Worm (Caenorhabditis elegans) whole organism, L4/young adult: ENCODE measurements around the gene sms-2.

Experiments used
- W03F9.2 ChIP-seq: fragments of 150-350 bp; optimal IDR thresholded peaks from 2 replicates; lab custom pipeline; 2014; ENCODE audit warnings: missing biosample characterization, missing genetic modification characterization
- dao-5 ChIP-seq: sonication (generic microtip); optimal IDR thresholded peaks from 2 replicates; lab custom pipeline; 2016; ENCODE audit warnings: missing genotype, missing genetic modification characterization, moderate library complexity, missing compliant biosample characterization
- him-1 ChIP-seq: sonication (generic microtip); optimal IDR thresholded peaks from 2 replicates; lab custom pipeline; 2016; ENCODE audit warnings: missing genotype, missing genetic modification reagents, missing genetic modification characterization, missing compliant biosample characterization

Gene sms-2

ce11 chrX:960139-960538 lies 11.5 kb upstream of the sms-2 start:
- no peak for TF ChIP-seq dao-5 (tag; lab: Kevin White, UChicago)
- TF ChIP-seq him-1 (tag; lab: Kevin White, UChicago) = no peak
- no peak for TF ChIP-seq W03F9.2 (tag; lab: Kevin White, UChicago)

ce11 chrX:957581-957980 lies 8.9 kb upstream of the sms-2 start, which contains the start of gene chil-10:
chil-10 (plus strand) TSS chrX:957881.
- TF ChIP-seq him-1 (tag; lab: Kevin White, UChicago) (no peak), W03F9.2 (tag; lab: Kevin White, UChicago) (no peak), dao-5 (tag; lab: Kevin White, UChicago) (no peak)

ce11 chrX:954499-955061 lies 5.9 kb upstream of the sms-2 start, which contains the start of gene apm-3:
apm-3 (plus strand) TSS chrX:954975.
- TF ChIP-seq dao-5 (tag; lab: Kevin White, UChicago) = no peak
- TF ChIP-seq W03F9.2 (tag; lab: Kevin White, UChicago) = peak; percentile 2

DNA sequence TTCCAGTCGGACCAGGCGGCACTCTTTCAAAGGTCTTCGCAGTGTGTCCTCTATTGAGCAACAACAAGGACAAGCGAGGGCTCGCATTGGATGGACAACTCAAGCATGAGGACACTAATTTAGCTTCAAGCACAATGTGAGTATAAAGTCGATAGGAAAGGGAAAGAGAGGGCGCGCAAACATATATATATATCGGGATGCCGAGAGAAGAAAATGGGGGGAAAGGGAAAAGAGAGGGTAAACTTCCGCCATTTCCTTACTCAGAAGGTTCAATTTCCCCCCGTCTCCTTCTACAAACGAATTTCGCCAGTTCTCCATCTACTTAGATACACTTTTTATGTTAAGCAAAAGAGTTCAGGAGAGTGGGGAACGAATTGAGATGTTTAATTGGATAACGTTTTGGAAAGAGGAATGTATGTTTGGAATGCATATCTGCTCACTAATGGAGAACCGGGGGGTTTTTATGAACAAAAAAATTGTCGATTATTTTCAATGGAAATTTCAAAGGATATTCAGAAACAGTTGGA lies 3.9 kb upstream of the sms-2 start:
- TF ChIP-seq W03F9.2 (tag; lab: Kevin White, UChicago) (no peak), him-1 (tag; lab: Kevin White, UChicago) (no peak), dao-5 (tag; lab: Kevin White, UChicago) (no peak)

ce11 chrX:950482-950881 lies 1.8 kb upstream of the sms-2 start, which contains the start of gene arr-1:
arr-1 (plus strand) TSS chrX:950782.
- TF ChIP-seq W03F9.2 (tag; lab: Kevin White, UChicago) (no peak), him-1 (tag; lab: Kevin White, UChicago) (no peak), dao-5 (tag; lab: Kevin White, UChicago) (no peak)

- TF ChIP-seq dao-5 (tag; lab: Kevin White, UChicago) (no peak), him-1 (tag; lab: Kevin White, UChicago) (peak; percentile 95), W03F9.2 (tag; lab: Kevin White, UChicago) (peak; percentile 75)
Observed at ce11 chrX:949466-949865, 783 bp upstream of the sms-2 start.

DNA sequence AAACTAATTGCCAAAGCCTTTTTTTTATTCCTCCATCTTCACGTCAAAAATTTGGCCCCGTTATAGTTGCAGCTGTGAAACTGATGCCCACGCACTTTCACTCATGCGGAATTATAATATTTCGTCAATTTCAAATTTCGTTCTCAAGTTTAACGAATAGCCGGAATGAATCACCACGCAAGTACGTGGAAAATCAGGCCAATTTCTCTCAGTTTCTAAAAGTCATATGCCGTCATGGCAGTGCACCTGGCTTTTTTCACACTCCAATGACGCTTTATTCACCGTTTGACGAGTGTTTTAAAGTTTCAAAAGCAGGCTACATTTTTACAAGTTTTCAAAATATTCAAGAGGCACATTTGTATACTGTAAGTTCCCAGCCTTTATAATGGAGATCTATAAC lies 798 bp downstream of the sms-2 start:
- TF ChIP-seq dao-5 (tag; lab: Kevin White, UChicago) = no peak
- no peak for TF ChIP-seq him-1 (tag; lab: Kevin White, UChicago)

DNA sequence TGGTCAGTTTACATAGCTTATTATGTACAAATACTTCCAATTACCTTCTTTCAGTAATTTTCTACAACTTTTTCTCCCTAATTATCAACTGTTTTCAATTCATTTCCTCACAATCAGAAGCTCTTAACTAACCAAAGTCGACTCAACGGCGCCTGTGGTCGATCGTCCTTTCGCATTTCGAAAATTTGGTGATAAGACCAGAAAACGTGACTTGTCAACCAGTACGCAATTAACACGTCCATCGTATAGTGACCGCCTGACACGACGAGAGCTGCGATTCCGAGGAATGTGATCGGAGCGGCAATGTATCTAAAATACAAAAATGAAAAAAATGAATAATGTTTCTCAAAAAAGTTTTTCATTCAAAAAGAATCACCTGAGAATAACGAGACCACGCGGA lies 3.0 kb downstream of the sms-2 start:
- TF ChIP-seq W03F9.2 (tag; lab: Kevin White, UChicago) = no peak
- TF ChIP-seq him-1 (tag; lab: Kevin White, UChicago) = no peak
- TF ChIP-seq dao-5 (tag; lab: Kevin White, UChicago) = no peak

DNA sequence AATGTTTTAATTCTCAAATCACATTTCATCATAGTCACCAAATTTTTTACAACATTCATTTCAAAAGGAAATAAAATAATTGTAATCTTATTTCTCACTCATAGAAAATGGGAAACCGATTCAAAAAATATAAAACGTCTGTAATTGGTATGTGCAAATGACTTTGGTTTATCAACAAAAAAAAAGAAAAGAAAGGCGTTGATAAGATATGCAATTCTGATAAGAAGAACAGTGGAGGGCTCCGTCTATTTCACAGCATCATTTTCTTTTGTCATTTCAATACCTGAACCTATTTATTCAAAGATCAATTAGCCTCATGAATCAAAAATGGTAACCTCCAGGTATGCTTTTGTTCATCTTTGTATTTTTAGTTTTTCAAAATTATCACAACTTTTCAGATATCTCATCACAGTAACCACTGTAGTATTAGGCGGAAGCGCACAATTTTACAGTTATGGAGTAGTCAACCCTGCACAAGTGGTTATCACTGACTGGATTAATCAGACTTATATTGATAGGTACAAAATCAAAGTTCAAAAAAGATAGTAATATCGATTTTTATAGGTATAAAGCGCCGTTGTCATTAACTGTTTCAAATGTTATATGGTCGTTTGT lies 10.3 kb downstream of the sms-2 start, which contains the start of gene F53H8.3:
F53H8.3 (plus strand) TSS at position 275 of the 615 bp plus-strand sequence.
- TF ChIP-seq W03F9.2 (tag; lab: Kevin White, UChicago) = no peak
- no peak for TF ChIP-seq dao-5 (tag; lab: Kevin White, UChicago)
- no peak for TF ChIP-seq him-1 (tag; lab: Kevin White, UChicago)

DNA sequence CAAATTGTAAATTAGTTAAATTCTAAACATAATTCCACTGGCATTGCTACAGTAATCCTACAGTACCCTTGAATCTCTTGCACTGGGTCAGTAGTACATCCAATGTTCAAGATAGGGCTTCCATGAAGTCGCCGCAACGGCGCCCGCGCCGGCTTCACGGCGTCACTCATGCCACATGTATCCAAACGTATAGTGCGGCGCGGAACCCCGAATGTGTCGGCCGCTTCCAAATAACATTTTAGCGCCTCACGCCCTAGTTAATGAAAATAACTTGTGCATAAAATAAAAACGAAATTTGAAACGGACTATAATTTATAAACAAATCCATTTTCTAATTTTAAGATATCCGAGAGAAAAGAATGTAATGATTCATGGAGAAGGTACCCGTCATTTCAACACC lies 12.7 kb downstream of the sms-2 start:
- no peak for TF ChIP-seq W03F9.2 (tag; lab: Kevin White, UChicago)
- TF ChIP-seq dao-5 (tag; lab: Kevin White, UChicago) = no peak
- no peak for TF ChIP-seq him-1 (tag; lab: Kevin White, UChicago)

- TF ChIP-seq him-1 (tag; lab: Kevin White, UChicago) (no peak), dao-5 (tag; lab: Kevin White, UChicago) (no peak), W03F9.2 (tag; lab: Kevin White, UChicago) (no peak)
Observed at ce11 chrX:933504-933903, 15.2 kb downstream of the sms-2 start, which contains the start of gene F35H12.1. F35H12.1 (plus strand) TSS chrX:933804.

- TF ChIP-seq him-1 (tag; lab: Kevin White, UChicago) (peak; percentile 60), W03F9.2 (tag; lab: Kevin White, UChicago) (no peak), dao-5 (tag; lab: Kevin White, UChicago) (no peak)
Observed at ce11 chrX:932874-933273, 15.8 kb downstream of the sms-2 start.

- TF ChIP-seq W03F9.2 (tag; lab: Kevin White, UChicago) = no peak
- TF ChIP-seq him-1 (tag; lab: Kevin White, UChicago) = no peak
- TF ChIP-seq dao-5 (tag; lab: Kevin White, UChicago) = no peak
Observed at ce11 chrX:927632-928031, 21.1 kb downstream of the sms-2 start.

DNA sequence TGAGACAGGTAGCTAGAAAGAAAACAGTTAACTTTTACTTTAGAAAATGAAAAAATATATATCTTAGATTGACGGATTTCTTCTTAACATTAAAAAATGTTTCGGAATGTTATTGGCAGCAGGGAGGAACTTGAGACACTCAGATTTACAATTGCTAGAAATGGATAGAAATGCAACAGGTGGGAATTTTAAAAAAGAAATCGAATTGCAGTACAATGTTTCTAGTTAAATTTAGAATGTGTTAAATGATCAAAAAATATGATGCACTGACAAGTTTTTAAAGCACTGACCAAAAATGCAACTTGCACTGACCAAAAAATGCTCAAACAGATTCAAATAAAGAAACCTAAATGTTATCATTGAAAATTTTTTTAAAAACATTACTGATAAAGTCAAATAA lies 22.6 kb downstream of the sms-2 start:
- TF ChIP-seq dao-5 (tag; lab: Kevin White, UChicago) (no peak), him-1 (tag; lab: Kevin White, UChicago) (no peak)
